Worm (Caenorhabditis elegans) whole organism, L1 larva: Measurements from ENCODE around the gene T04C4.3.

Source experiments
- C04F5.9 ChIP-seq: sonication (generic microtip); optimal IDR thresholded peaks from 2 replicates; lab custom pipeline; 2016; ENCODE audit warnings: missing genetic modification characterization, missing compliant biosample characterization
- C34B4.2 ChIP-seq: sonication (generic microtip); optimal IDR thresholded peaks from 2 replicates; lab custom pipeline; 2017; ENCODE audit warnings: mild to moderate bottlenecking, missing genetic modification characterization, missing compliant biosample characterization
- F16B12.6 ChIP-seq: fragments of 150-350 bp; optimal IDR thresholded peaks from 2 replicates; lab custom pipeline; 2014; ENCODE audit warnings: missing biosample characterization, missing genetic modification characterization
- ama-1 ChIP-seq: fragments of 150-350 bp; optimal IDR thresholded peaks from 2 replicates; lab custom pipeline; 2014
- blmp-1 ChIP-seq: fragments of 150-350 bp; optimal IDR thresholded peaks from 2 replicates; lab custom pipeline; 2014; ENCODE audit warnings: missing biosample characterization, missing genetic modification characterization
- ceh-82 ChIP-seq, 3 experiments: fragments of 150-350 bp in 1 of 3; sonication (generic microtip) in 2 of 3; optimal IDR thresholded peaks; 2 replicates each; lab custom pipeline; 2014 to 2017; ENCODE audit warnings: missing biosample characterization in 3 of 3, missing genetic modification characterization in 3 of 3
- dpl-1 ChIP-seq, 3 experiments: fragments of 150-350 bp in 2 of 3; sonication (generic microtip) in 1 of 3; optimal IDR thresholded peaks; 2 replicates each; lab custom pipeline; 2014 to 2017; ENCODE audit warnings: missing biosample characterization in 3 of 3, missing genetic modification characterization in 3 of 3, missing genetic modification reagents in 3 of 3
- dsc-1 ChIP-seq: sonication (generic microtip); optimal IDR thresholded peaks from 2 replicates; lab custom pipeline; 2016; ENCODE audit warnings: mild to moderate bottlenecking, missing genetic modification characterization, missing compliant biosample characterization
- efl-1 ChIP-seq, 4 experiments: fragments of 150-350 bp; optimal IDR thresholded peaks in 3 of 4; peaks in 1 of 4; 1 replicate in 1 of 4; 2 replicates in 3 of 4; lab custom pipeline; 2014; ENCODE audit warnings: missing biosample characterization in 2 of 4, missing genetic modification characterization in 2 of 4, missing genetic modification reagents in 2 of 4
- efl-3 ChIP-seq: fragments of 200-800 bp; sonication (Bioruptor generic); optimal IDR thresholded peaks from 2 replicates; lab custom pipeline; 2018; ENCODE audit warnings: mild to moderate bottlenecking, missing genetic modification characterization, missing compliant biosample characterization
- egl-13 ChIP-seq: sonication (generic microtip); optimal IDR thresholded peaks from 2 replicates; lab custom pipeline; 2016; ENCODE audit warnings: missing genotype, missing genetic modification reagents, missing genetic modification characterization, missing compliant biosample characterization
- egl-27 ChIP-seq, 2 experiments: fragments of 150-350 bp in 1 of 2; sonication (generic microtip); optimal IDR thresholded peaks; 3 replicates each; lab custom pipeline; 2017 to 2018; ENCODE audit warnings: missing biosample characterization in 2 of 2, missing genetic modification characterization in 2 of 2, missing genetic modification reagents in 2 of 2
- elt-2 ChIP-seq: sonication (generic microtip); optimal IDR thresholded peaks from 2 replicates; lab custom pipeline; 2016; ENCODE audit warnings: missing genetic modification characterization, mild to moderate bottlenecking, inconsistent platforms, missing compliant biosample characterization, missing genetic modification reagents
- fkh-10 ChIP-seq: sonication (generic microtip); optimal IDR thresholded peaks from 2 replicates; lab custom pipeline; 2017; ENCODE audit warnings: missing biosample characterization, missing genetic modification reagents, missing genetic modification characterization
- fos-1 ChIP-seq: fragments of 150-350 bp; optimal IDR thresholded peaks from 2 replicates; lab custom pipeline; 2014; ENCODE audit warnings: missing biosample characterization, missing genetic modification characterization
- hlh-17 ChIP-seq: fragments of 200-800 bp; sonication (Bioruptor generic); optimal IDR thresholded peaks from 2 replicates; lab custom pipeline; 2018; ENCODE audit warnings: missing genetic modification characterization, mild to moderate bottlenecking, missing compliant biosample characterization, moderate library complexity, borderline replicate concordance
- hpl-2 ChIP-seq: fragments of 150-350 bp; optimal IDR thresholded peaks from 2 replicates; lab custom pipeline; 2014; ENCODE audit warnings: missing biosample characterization, missing genetic modification reagents, missing genetic modification characterization
- jun-1 ChIP-seq: fragments of 150-350 bp; optimal IDR thresholded peaks from 2 replicates; lab custom pipeline; 2014; ENCODE audit warnings: missing biosample characterization, missing genetic modification reagents, missing genetic modification characterization
- lin-13 ChIP-seq: fragments of 150-350 bp; optimal IDR thresholded peaks from 2 replicates; lab custom pipeline; 2014; ENCODE audit warnings: missing biosample characterization, missing genetic modification reagents, missing genetic modification characterization
- lin-14 ChIP-seq: fragments of 200-800 bp; sonication (Bioruptor generic); optimal IDR thresholded peaks from 2 replicates; lab custom pipeline; 2018; ENCODE audit warnings: mild to moderate bottlenecking, missing genetic modification characterization, moderate library complexity, missing compliant biosample characterization
- lin-35 ChIP-seq, 2 experiments: fragments of 150-350 bp; optimal IDR thresholded peaks; 2 replicates each; lab custom pipeline; 2014; ENCODE audit warnings: missing biosample characterization in 2 of 2, missing genetic modification characterization in 2 of 2, missing genetic modification reagents in 2 of 2
- lin-39 ChIP-seq: fragments of 150-350 bp; optimal IDR thresholded peaks from 2 replicates; lab custom pipeline; 2014; ENCODE audit warnings: missing biosample characterization, missing genetic modification reagents, missing genetic modification characterization
- mab-9 ChIP-seq: fragments of 200-800 bp; sonication (Bioruptor generic); IDR thresholded peaks from 2 replicates; pipeline ENCODE4 v1.3.6; 2022; ENCODE audit warnings: missing genetic modification reagents, missing genetic modification characterization, missing compliant biosample characterization
- mdl-1 ChIP-seq, 2 experiments: fragments of 150-350 bp; optimal IDR thresholded peaks; 2 replicates each; lab custom pipeline; 2014 to 2017; ENCODE audit warnings: missing biosample characterization in 2 of 2, missing genetic modification characterization in 2 of 2, inconsistent platforms in 1 of 2
- nhr-11 ChIP-seq: fragments of 150-350 bp; optimal IDR thresholded peaks from 2 replicates; lab custom pipeline; 2014; ENCODE audit warnings: missing biosample characterization, missing genetic modification characterization
- nhr-19 ChIP-seq: fragments of 200-800 bp; sonication (Bioruptor generic); conservative IDR thresholded peaks from 2 replicates; pipeline ENCODE4 v1.3.6; 2022; ENCODE audit warnings: missing genetic modification characterization, missing compliant biosample characterization
- nhr-237 ChIP-seq: fragments of 150-350 bp; optimal IDR thresholded peaks from 2 replicates; lab custom pipeline; 2014; ENCODE audit warnings: missing biosample characterization, missing genetic modification characterization
- nhr-28 ChIP-seq: fragments of 150-350 bp; optimal IDR thresholded peaks from 2 replicates; lab custom pipeline; 2014; ENCODE audit warnings: missing biosample characterization, missing genetic modification characterization
- nhr-84 ChIP-seq: sonication (generic microtip); optimal IDR thresholded peaks from 2 replicates; lab custom pipeline; 2017; ENCODE audit warnings: missing biosample characterization, missing genetic modification characterization
- nhr-90 ChIP-seq: sonication (generic microtip); optimal IDR thresholded peaks from 2 replicates; lab custom pipeline; 2016; ENCODE audit warnings: mild to moderate bottlenecking, missing genetic modification characterization, missing compliant biosample characterization; ENCODE audit not compliant: poor library complexity
- pax-3 ChIP-seq: fragments of 200-800 bp; sonication (Bioruptor generic); optimal IDR thresholded peaks from 2 replicates; lab custom pipeline; 2018; ENCODE audit warnings: mild to moderate bottlenecking, missing genetic modification characterization, moderate library complexity, missing compliant biosample characterization
- pqm-1 ChIP-seq: sonication (generic microtip); optimal IDR thresholded peaks from 3 replicates; lab custom pipeline; 2017; ENCODE audit warnings: missing biosample characterization, missing genetic modification characterization
- rnt-1 ChIP-seq: sonication (generic microtip); optimal IDR thresholded peaks from 2 replicates; lab custom pipeline; 2016; ENCODE audit warnings: mild to moderate bottlenecking, missing genetic modification characterization, moderate library complexity, missing compliant biosample characterization
- skn-1 ChIP-seq: fragments of 150-350 bp; optimal IDR thresholded peaks from 2 replicates; lab custom pipeline; 2014; ENCODE audit warnings: missing biosample characterization, missing genetic modification characterization
- snu-23 ChIP-seq: sonication (generic microtip); optimal IDR thresholded peaks from 2 replicates; lab custom pipeline; 2016; ENCODE audit warnings: missing genetic modification characterization, missing compliant biosample characterization
- sptf-1 ChIP-seq: fragments of 150-350 bp; optimal IDR thresholded peaks from 2 replicates; lab custom pipeline; 2014; ENCODE audit warnings: missing biosample characterization, missing genetic modification characterization
- sup-37 ChIP-seq: fragments of 200-800 bp; sonication (Bioruptor generic); optimal IDR thresholded peaks from 2 replicates; lab custom pipeline; 2018; ENCODE audit warnings: mild to moderate bottlenecking, missing genetic modification characterization, missing compliant biosample characterization
- swsn-7 ChIP-seq: sonication (generic microtip); optimal IDR thresholded peaks from 2 replicates; lab custom pipeline; 2016; ENCODE audit warnings: missing genetic modification characterization, missing compliant biosample characterization
- tbx-2 ChIP-seq: sonication (generic microtip); optimal IDR thresholded peaks from 2 replicates; lab custom pipeline; 2016; ENCODE audit warnings: missing genetic modification characterization, missing compliant biosample characterization
- unc-30 ChIP-seq: sonication (generic microtip); optimal IDR thresholded peaks from 2 replicates; lab custom pipeline; 2017; ENCODE audit warnings: missing biosample characterization, missing genetic modification characterization
- unc-86 ChIP-seq: sonication (generic microtip); optimal IDR thresholded peaks from 2 replicates; lab custom pipeline; 2016; ENCODE audit warnings: missing genetic modification characterization, missing compliant biosample characterization
- vab-15 ChIP-seq: sonication (generic microtip); optimal IDR thresholded peaks from 2 replicates; lab custom pipeline; 2017; ENCODE audit warnings: missing genotype, mild to moderate bottlenecking, missing genetic modification characterization, missing compliant biosample characterization
- xbp-1 ChIP-seq: sonication (generic microtip); optimal IDR thresholded peaks from 2 replicates; lab custom pipeline; 2016; ENCODE audit warnings: missing genetic modification characterization, missing compliant biosample characterization
- zag-1 ChIP-seq: fragments of 150-350 bp; optimal IDR thresholded peaks from 2 replicates; lab custom pipeline; 2014; ENCODE audit warnings: missing biosample characterization, missing genetic modification characterization
- zip-4 ChIP-seq: fragments of 200-800 bp; sonication (Bioruptor generic); optimal IDR thresholded peaks from 2 replicates; lab custom pipeline; 2018; ENCODE audit warnings: mild to moderate bottlenecking, missing genetic modification characterization, moderate library complexity, missing compliant biosample characterization

T04C4.3 gene

ce11 chrIV:2223144-2223543, 6.5 kb upstream of the T04C4.3 start:
- TF ChIP-seq mdl-1 (tag; optimal IDR thresholded peaks at IDR 0.05; lab: Kevin White, UChicago) (no peak), hlh-17 (GFP tag; lab: Kevin White, UChicago) (no peak), F16B12.6 (tag; lab: Kevin White, UChicago) (no peak), sup-37 (GFP tag; lab: Kevin White, UChicago) (no peak), unc-30 (tag; lab: Kevin White, UChicago) (no peak), elt-2 (tag; lab: Kevin White, UChicago) (no peak), hpl-2 (GFP tag; lab: Kevin White, UChicago) (no peak), C34B4.2 (tag; lab: Kevin White, UChicago) (no peak)
- TF ChIP-seq, all 84 proteins: peak for 0

- TF ChIP-seq ama-1 (no peak), nhr-11 (tag; lab: Kevin White, UChicago) (no peak)
These were observed 5.9 kb upstream of the T04C4.3 start, which contains the start of gene fnip-2 for ce11 chrIV:2222528-2222927. Gene fnip-2, plus strand, starts transcription at chrIV:2222828.

- TF ChIP-seq efl-1 (optimal IDR thresholded peaks at IDR 0.05; lab: Kevin White, UChicago) (no peak), efl-1 (GFP tag; optimal IDR thresholded peaks at IDR 0.05 in 1 of 2; lab: Kevin White, UChicago) (peak in 1 of 2 experiments; percentile 41), lin-39 (tag; lab: Kevin White, UChicago) (no peak), egl-27 (tag; optimal IDR thresholded peaks at IDR 0.05; lab: Kevin White, UChicago) (no peak), zag-1 (tag; lab: Kevin White, UChicago) (no peak), lin-14 (peak; percentile 3), xbp-1 (tag; lab: Kevin White, UChicago) (no peak), pqm-1 (tag; lab: Kevin White, UChicago) (no peak)
These were observed 4.7 kb upstream of the T04C4.3 start for ce11 chrIV:2221350-2221749.

- TF ChIP-seq efl-1 (optimal IDR thresholded peaks at IDR 0.05; lab: Kevin White, UChicago) (no peak), efl-1 (GFP tag; optimal IDR thresholded peaks at IDR 0.05 in 1 of 2; lab: Kevin White, UChicago) (peak in 1 of 2 experiments; percentile 91), lin-13 (GFP tag; lab: Kevin White, UChicago) (no peak)
- TF ChIP-seq, all 84 proteins: peak for 1
These were observed 4.2 kb upstream of the T04C4.3 start for ce11 chrIV:2220896-2221295.

- TF ChIP-seq egl-13 (tag; lab: Kevin White, UChicago): no peak
- peak; percentile 75 for TF ChIP-seq nhr-90 (tag; lab: Kevin White, UChicago)
- TF ChIP-seq blmp-1 (tag; lab: Kevin White, UChicago): peak; percentile 91
- no peak for TF ChIP-seq nhr-84 (tag; lab: Kevin White, UChicago)
- TF ChIP-seq nhr-237 (tag; lab: Kevin White, UChicago): no peak
- TF ChIP-seq C04F5.9 (tag; lab: Kevin White, UChicago): peak; percentile 16
- TF ChIP-seq tbx-2 (tag; lab: Kevin White, UChicago): peak; percentile 55
- peak; percentile 75 for TF ChIP-seq snu-23 (GFP tag; lab: Kevin White, UChicago)
- TF ChIP-seq vab-15 (tag; lab: Kevin White, UChicago): no peak
- TF ChIP-seq unc-86 (tag; lab: Kevin White, UChicago): no peak
- TF ChIP-seq elt-2 (tag; lab: Kevin White, UChicago): no peak
- peak; percentile 62 for TF ChIP-seq jun-1 (tag; lab: Kevin White, UChicago)
- no peak for TF ChIP-seq fkh-10 (GFP tag; lab: Kevin White, UChicago)
- TF ChIP-seq nhr-28 (tag; lab: Kevin White, UChicago): no peak
- peak; percentile 38 for TF ChIP-seq swsn-7 (tag; lab: Kevin White, UChicago)
- TF ChIP-seq mab-9 (GFP tag; lab: Robert Waterston, UW): no peak
- TF ChIP-seq dpl-1 (GFP tag; optimal IDR thresholded peaks at IDR 0.05; lab: Kevin White, UChicago): peak; percentile 29 to 68 (median 46)
- TF ChIP-seq lin-35 (GFP tag; optimal IDR thresholded peaks at IDR 0.05; lab: Kevin White, UChicago): peak; percentile 2 to 82
- TF ChIP-seq pax-3: peak; percentile 59
- peak; percentile 75 for TF ChIP-seq rnt-1
- TF ChIP-seq sptf-1 (tag; lab: Kevin White, UChicago): no peak
- TF ChIP-seq zip-4 (GFP tag; lab: Kevin White, UChicago): no peak
- peak; percentile 23 for TF ChIP-seq fos-1 (tag; lab: Kevin White, UChicago)
- no peak for TF ChIP-seq efl-3 (GFP tag; lab: Kevin White, UChicago)
- peak; percentile 60 for TF ChIP-seq skn-1 (tag; lab: Kevin White, UChicago)
- TF ChIP-seq pqm-1 (tag; lab: Kevin White, UChicago): no peak
- peak in 1 of 3 experiments; percentile 13 for TF ChIP-seq ceh-82 (tag; optimal IDR thresholded peaks at IDR 0.05; lab: Kevin White, UChicago)
- TF ChIP-seq dsc-1 (tag; lab: Kevin White, UChicago): no peak
- TF ChIP-seq nhr-19 (GFP tag; lab: Robert Waterston, UW): peak; percentile 66
These were observed 3.5 kb upstream of the T04C4.3 start for ce11 chrIV:2220147-2220546.
